Fruit fly (Drosophila melanogaster): Measurements from ENCODE around the gene CG4678.

- TF ChIP-seq luna (GFP tag; optimal IDR thresholded peaks at IDR 0.05) = no peak
- TF ChIP-seq Hr51 (GFP tag; optimal IDR thresholded peaks at IDR 0.05) = no peak
- no peak for TF ChIP-seq Lim3 (GFP tag; IDR thresholded peaks at IDR 0.05)
- no peak for TF ChIP-seq Trl (optimal IDR thresholded peaks at IDR 0.05)
- TF ChIP-seq Trl (GFP tag; optimal IDR thresholded peaks at IDR 0.05) = no peak
- TF ChIP-seq org-1 (GFP tag; optimal IDR thresholded peaks at IDR 0.05) = no peak
- no peak for TF ChIP-seq CG13624 (GFP tag; optimal IDR thresholded peaks at IDR 0.05)
- TF ChIP-seq CG8089 (GFP tag; optimal IDR thresholded peaks at IDR 0.05) = no peak
- TF ChIP-seq CTCF (GFP tag; optimal IDR thresholded peaks at IDR 0.05) = no peak
- no peak for TF ChIP-seq TFAM (GFP tag; optimal IDR thresholded peaks at IDR 0.05)
These were observed 19.3 kb upstream of the CG4678 start, which contains the start of gene CG13012 for dm6 chrX:16676653-16677052.
